Worm (Caenorhabditis elegans): ENCODE data around the gene gst-41.

DNA sequence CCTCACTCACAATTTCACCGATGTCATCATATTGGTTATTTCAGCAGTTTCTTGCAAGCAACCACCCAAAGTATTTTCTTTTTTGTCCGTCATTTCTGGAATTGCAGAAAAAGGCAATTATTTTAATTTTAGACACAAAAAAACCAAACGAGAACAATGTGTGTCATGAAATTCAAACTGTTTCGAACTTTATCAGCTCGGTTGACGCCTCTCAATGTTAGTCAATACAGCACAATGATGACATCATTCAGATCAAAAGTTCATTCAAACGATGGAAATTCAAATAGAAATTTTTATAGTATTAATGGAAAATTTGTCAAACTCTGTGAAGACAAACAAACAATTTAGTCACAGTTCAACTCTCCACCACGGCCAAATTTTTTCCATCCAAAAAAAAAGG lies 7.2 kb downstream of the gst-41 start, which contains the start of gene fbxa-105:
- TF ChIP-seq F49E8.2 (tag; optimal IDR thresholded peaks at IDR 0.05; ENCODE audit: insufficient read depth) (no peak), fkh-3 (tag; optimal IDR thresholded peaks at IDR 0.05) (no peak), bed-1 (GFP tag; IDR thresholded peaks at IDR 0.05) (no peak), snpc-4 (GFP tag; optimal IDR thresholded peaks at IDR 0.05) (no peak), snpc-4 (tag; optimal IDR thresholded peaks at IDR 0.05) (no peak), hlh-12 (tag; optimal IDR thresholded peaks at IDR 0.05) (no peak)
